Worm (Caenorhabditis elegans): ENCODE measurements around the gene set-3.

The set-3 gene

ce11 chrIII:9667591-9668265 is 26.6 kb downstream of the set-3 start, which contains the start of gene C07A9.9 (continued):
- peak; percentile 2 for TF ChIP-seq nhr-77 (tag; optimal IDR thresholded peaks at IDR 0.05)
- peak; percentile 36 for TF ChIP-seq dpl-1 (GFP tag; optimal IDR thresholded peaks at IDR 0.05)
- TF ChIP-seq mxl-3 (GFP tag; optimal IDR thresholded peaks at IDR 0.05), result peak; percentile 92
- peak; percentile 73 for TF ChIP-seq dve-1 (tag; optimal IDR thresholded peaks at IDR 0.05; ENCODE audit: insufficient read depth)
- TF ChIP-seq unc-39 (tag; optimal IDR thresholded peaks at IDR 0.05), result no peak
- TF ChIP-seq madf-5 (GFP tag; IDR thresholded peaks at IDR 0.05), result no peak
- no peak for TF ChIP-seq Y105C5A.15 (GFP tag; IDR thresholded peaks at IDR 0.05)
- TF ChIP-seq rbr-2 (tag; optimal IDR thresholded peaks at IDR 0.05), result peak; percentile 79
- TF ChIP-seq nhr-10 (tag; optimal IDR thresholded peaks at IDR 0.05), result no peak
- peak; percentile 75 for TF ChIP-seq hlh-30 (tag; optimal IDR thresholded peaks at IDR 0.05; ENCODE audit: insufficient read depth)
- TF ChIP-seq nhr-76 (tag; optimal IDR thresholded peaks at IDR 0.05), result no peak
- peak; percentile 55 for TF ChIP-seq mes-2 (tag; optimal IDR thresholded peaks at IDR 0.05; ENCODE audit: poor library complexity, severe bottlenecking)
- no peak for TF ChIP-seq duxl-1 (tag; optimal IDR thresholded peaks at IDR 0.05; ENCODE audit: poor library complexity)
- TF ChIP-seq egl-27 (tag; optimal IDR thresholded peaks at IDR 0.05), result no peak
- TF ChIP-seq vab-7 (GFP tag; IDR thresholded peaks at IDR 0.05), result no peak; the same call in 1 of the 2 replicates
- TF ChIP-seq mdl-1 (tag; optimal IDR thresholded peaks at IDR 0.05), result peak; percentile 69 to 83
- TF ChIP-seq ztf-7 (tag; optimal IDR thresholded peaks at IDR 0.05), result no peak
- no peak for TF ChIP-seq nhr-237 (tag; optimal IDR thresholded peaks at IDR 0.05)
- TF ChIP-seq daf-19 (GFP tag; conservative IDR thresholded peaks at IDR 0.05), result no peak
- TF ChIP-seq mxl-2 (GFP tag; conservative IDR thresholded peaks at IDR 0.05), result no peak
- TF ChIP-seq zip-11 (GFP tag; IDR thresholded peaks at IDR 0.05), result no peak
- TF ChIP-seq nhr-48 (tag; optimal IDR thresholded peaks at IDR 0.05), result peak; percentile 80
- peak; percentile 15 for TF ChIP-seq ceh-32 (tag; optimal IDR thresholded peaks at IDR 0.05; ENCODE audit: poor library complexity)
- no peak for TF ChIP-seq zfp-2 (tag; optimal IDR thresholded peaks at IDR 0.05)
- TF ChIP-seq unc-130 (GFP tag; optimal IDR thresholded peaks at IDR 0.05), result no peak
- no peak for TF ChIP-seq F44E2.7 (GFP tag; IDR thresholded peaks at IDR 0.05)
- TF ChIP-seq unc-62 (GFP tag; optimal IDR thresholded peaks at IDR 0.05 in 1 of 2), result peak in 1 of 2 experiments; percentile 53
- TF ChIP-seq unc-62 (tag; optimal IDR thresholded peaks at IDR 0.05), result no peak
- TF ChIP-seq nhr-42 (GFP tag; IDR thresholded peaks at IDR 0.05), result 0 out of 2 replicates have a peak, but pooled peaks have one; percentile 41
- TF ChIP-seq T26A8.4 (GFP tag; IDR thresholded peaks at IDR 0.05), result no peak; the same call in 1 of the 2 replicates
- no peak for TF ChIP-seq zip-2 (tag; optimal IDR thresholded peaks at IDR 0.05)
- TF ChIP-seq lin-1 (GFP tag; IDR thresholded peaks at IDR 0.05), result peak; percentile 8; the same call in 1 of the 2 replicates
- peak; percentile 30 for TF ChIP-seq F37D6.2 (tag; optimal IDR thresholded peaks at IDR 0.05)
- TF ChIP-seq tag-97 (GFP tag; IDR thresholded peaks at IDR 0.05), result no peak
- no peak for TF ChIP-seq F10B5.3 (tag; optimal IDR thresholded peaks at IDR 0.05)
- TF ChIP-seq nhr-6 (tag; optimal IDR thresholded peaks at IDR 0.05), result peak; percentile 65
- TF ChIP-seq D1046.2 (GFP tag; IDR thresholded peaks at IDR 0.05), result no peak
- TF ChIP-seq F26F4.8 (GFP tag; conservative IDR thresholded peaks at IDR 0.05), result no peak
- TF ChIP-seq nhr-25 (tag; optimal IDR thresholded peaks at IDR 0.05; ENCODE audit: borderline replicate concordance, insufficient read depth), result peak; percentile 54
- TF ChIP-seq zfp-3 (GFP tag; conservative IDR thresholded peaks at IDR 0.05), result no peak
- no peak for TF ChIP-seq daf-8 (GFP tag; IDR thresholded peaks at IDR 0.05)
- TF ChIP-seq ZK546.5 (tag; optimal IDR thresholded peaks at IDR 0.05), result no peak
- TF ChIP-seq dmd-9 (GFP tag; IDR thresholded peaks at IDR 0.05), result no peak
- TF ChIP-seq Y48G9A.11 (GFP tag; IDR thresholded peaks at IDR 0.05), result no peak
- no peak for TF ChIP-seq ceh-62 (tag; optimal IDR thresholded peaks at IDR 0.05)
- TF ChIP-seq mdt-29 (GFP tag; IDR thresholded peaks at IDR 0.05), result no peak
- peak in 1 of 2 experiments; percentile 35 for TF ChIP-seq daf-16 (GFP tag; optimal IDR thresholded peaks at IDR 0.05)
- peak; percentile 85 for TF ChIP-seq daf-16 (tag; optimal IDR thresholded peaks at IDR 0.05)
- no peak for TF ChIP-seq snpc-4 (tag; optimal IDR thresholded peaks at IDR 0.05)
- TF ChIP-seq daf-12 (tag; optimal IDR thresholded peaks at IDR 0.05), result no peak
- TF ChIP-seq ama-1 (optimal IDR thresholded peaks at IDR 0.05), result no peak
